Worm (Caenorhabditis elegans) whole organism, young adult: ENCODE data around the gene slfl-5.
A peak's percentile ranks its signal among the peaks of the same experiment; 100 is the strongest.

ENCODE experiments used
- B0261.1 ChIP-seq: sonication (generic microtip); optimal IDR thresholded peaks from 2 replicates; lab custom pipeline; 2016; ENCODE audit warnings: mild to moderate bottlenecking, missing genetic modification characterization, moderate library complexity, missing compliant biosample characterization
- C06A6.2 ChIP-seq: fragments of 200-800 bp; sonication (Bioruptor generic); conservative IDR thresholded peaks from 2 replicates; pipeline ENCODE4 v1.3.6; 2022; ENCODE audit warnings: missing genetic modification characterization, missing compliant biosample characterization
- D2030.7 ChIP-seq: fragments of 200-800 bp; sonication (Bioruptor generic); IDR thresholded peaks from 2 replicates; pipeline ENCODE4 v1.3.6; 2022; ENCODE audit warnings: missing genetic modification reagents, missing genetic modification characterization, missing compliant biosample characterization
- F10E7.11 ChIP-seq: sonication (generic microtip); optimal IDR thresholded peaks from 2 replicates; lab custom pipeline; 2017; ENCODE audit warnings: mild to moderate bottlenecking, missing genetic modification characterization, moderate library complexity, missing compliant biosample characterization
- F33H1.4 ChIP-seq: fragments of 200-800 bp; sonication (Bioruptor generic); IDR thresholded peaks from 2 replicates; pipeline ENCODE4 v1.3.6; 2022; ENCODE audit warnings: missing genetic modification reagents, missing genetic modification characterization, missing compliant biosample characterization
- F39B2.1 ChIP-seq: fragments of 200-800 bp; sonication (Bioruptor generic); IDR thresholded peaks from 2 replicates; pipeline ENCODE4 v1.3.6; 2022; ENCODE audit warnings: missing genetic modification reagents, missing genetic modification characterization, missing compliant biosample characterization
- F49E8.2 ChIP-seq: sonication (generic microtip); optimal IDR thresholded peaks from 3 replicates; lab custom pipeline; 2017; ENCODE audit warnings: missing genetic modification characterization, mild to moderate bottlenecking, missing compliant biosample characterization, antibody characterized with exemption, moderate library complexity; ENCODE audit not compliant: insufficient read depth
- F52B5.7 ChIP-seq: sonication (generic microtip); optimal IDR thresholded peaks from 2 replicates; lab custom pipeline; 2016; ENCODE audit warnings: mild to moderate bottlenecking, missing genetic modification characterization, missing compliant biosample characterization
- F57A8.1 ChIP-seq: fragments of 200-800 bp; sonication (Bioruptor generic); optimal IDR thresholded peaks from 2 replicates; lab custom pipeline; 2018; ENCODE audit warnings: mild to moderate bottlenecking, missing genetic modification characterization, moderate library complexity, missing compliant biosample characterization
- Y53G8AR.9 ChIP-seq: fragments of 200-800 bp; sonication (Bioruptor generic); conservative IDR thresholded peaks from 2 replicates; pipeline ENCODE4 v1.3.6; 2022; ENCODE audit warnings: missing genetic modification reagents, missing genetic modification characterization, missing compliant biosample characterization
- Y67H2A.10 ChIP-seq: fragments of 200-800 bp; sonication (Bioruptor generic); conservative IDR thresholded peaks from 2 replicates; pipeline ENCODE4 v1.3.6; 2022; ENCODE audit warnings: missing genetic modification reagents, missing genetic modification characterization, missing compliant biosample characterization
- aptf-3 ChIP-seq: fragments of 200-800 bp; sonication (Bioruptor generic); IDR thresholded peaks from 2 replicates; pipeline ENCODE4 v1.3.6; 2022; ENCODE audit warnings: missing genetic modification characterization, missing compliant biosample characterization
- atf-7 ChIP-seq: sonication (generic microtip); optimal IDR thresholded peaks from 2 replicates; lab custom pipeline; 2017; ENCODE audit warnings: mild to moderate bottlenecking, missing genetic modification characterization, missing compliant biosample characterization
- attf-3 ChIP-seq: fragments of 200-800 bp; sonication (Bioruptor generic); conservative IDR thresholded peaks from 2 replicates; pipeline ENCODE4 v1.3.6; 2022; ENCODE audit warnings: missing genetic modification reagents, missing genetic modification characterization, missing compliant biosample characterization
- attf-6 ChIP-seq: fragments of 200-800 bp; sonication (Bioruptor generic); IDR thresholded peaks from 2 replicates; pipeline ENCODE4 v1.3.6; 2022; ENCODE audit warnings: missing genetic modification reagents, missing genetic modification characterization, missing compliant biosample characterization
- bed-1 ChIP-seq: fragments of 200-800 bp; sonication (Bioruptor generic); IDR thresholded peaks from 2 replicates; pipeline ENCODE4 v1.3.6; 2022; ENCODE audit warnings: missing genetic modification reagents, missing genetic modification characterization, missing compliant biosample characterization
- ceh-27 ChIP-seq: fragments of 200-800 bp; sonication (Bioruptor generic); optimal IDR thresholded peaks from 2 replicates; lab custom pipeline; 2018; ENCODE audit warnings: mild to moderate bottlenecking, missing genetic modification characterization, moderate library complexity, missing compliant biosample characterization
- ceh-79 ChIP-seq: sonication (generic microtip); optimal IDR thresholded peaks from 2 replicates; lab custom pipeline; 2017; ENCODE audit warnings: mild to moderate bottlenecking, missing genetic modification characterization, missing compliant biosample characterization
- chd-7 ChIP-seq: sonication (generic microtip); optimal IDR thresholded peaks from 2 replicates; lab custom pipeline; 2016; ENCODE audit warnings: mild to moderate bottlenecking, missing genetic modification characterization, moderate library complexity, missing compliant biosample characterization
- dpff-1 ChIP-seq: sonication (generic microtip); optimal IDR thresholded peaks from 2 replicates; lab custom pipeline; 2017; ENCODE audit warnings: mild to moderate bottlenecking, missing genetic modification characterization, missing compliant biosample characterization
- egl-18 ChIP-seq: fragments of 200-800 bp; sonication (Bioruptor generic); IDR thresholded peaks from 2 replicates; pipeline ENCODE4 v1.3.6; 2022; ENCODE audit warnings: missing genetic modification reagents, missing genetic modification characterization, missing compliant biosample characterization
- ekl-4 ChIP-seq: fragments of 200-800 bp; sonication (Bioruptor generic); IDR thresholded peaks from 2 replicates; pipeline ENCODE4 v1.3.6; 2022; ENCODE audit warnings: missing genetic modification reagents, missing genetic modification characterization, missing compliant biosample characterization
- fkh-3 ChIP-seq: sonication (generic microtip); optimal IDR thresholded peaks from 2 replicates; lab custom pipeline; 2016; ENCODE audit warnings: mild to moderate bottlenecking, missing genetic modification characterization, missing compliant biosample characterization
- him-1 ChIP-seq: sonication (generic microtip); optimal IDR thresholded peaks from 2 replicates; lab custom pipeline; 2016; ENCODE audit warnings: missing genotype, missing genetic modification reagents, missing genetic modification characterization, missing compliant biosample characterization
- hrde-1 ChIP-seq: sonication (generic microtip); optimal IDR thresholded peaks from 2 replicates; lab custom pipeline; 2016; ENCODE audit warnings: missing genetic modification characterization, mild to moderate bottlenecking, missing compliant biosample characterization, moderate library complexity, missing genotype, missing genetic modification reagents, borderline replicate concordance
- hsf-1 ChIP-seq: fragments of 200-800 bp; sonication (Bioruptor generic); IDR thresholded peaks from 2 replicates; pipeline ENCODE4 v1.3.6; 2022; ENCODE audit warnings: missing genetic modification reagents, missing genetic modification characterization, missing compliant biosample characterization
- let-607 ChIP-seq, 2 experiments: fragments of 200-800 bp in 1 of 2; sonication (Bioruptor generic) in 1 of 2; sonication (generic microtip) in 1 of 2; optimal IDR thresholded peaks; 2 replicates each; lab custom pipeline; 2016 to 2018; ENCODE audit warnings: mild to moderate bottlenecking in 2 of 2, missing compliant biosample characterization in 2 of 2, missing genetic modification characterization in 2 of 2, moderate library complexity in 2 of 2, missing genotype in 1 of 2
- madf-10 ChIP-seq: sonication (generic microtip); optimal IDR thresholded peaks from 2 replicates; lab custom pipeline; 2016; ENCODE audit warnings: mild to moderate bottlenecking, missing genetic modification characterization, missing compliant biosample characterization
- madf-3 ChIP-seq: fragments of 200-800 bp; sonication (Bioruptor generic); IDR thresholded peaks from 2 replicates; pipeline ENCODE4 v1.3.6; 2022; ENCODE audit warnings: missing genetic modification reagents, missing genetic modification characterization, missing compliant biosample characterization
- madf-6 ChIP-seq: fragments of 200-800 bp; sonication (Bioruptor generic); IDR thresholded peaks from 2 replicates; pipeline ENCODE4 v1.3.6; 2022; ENCODE audit warnings: missing genetic modification reagents, missing genetic modification characterization, missing compliant biosample characterization
- madf-8 ChIP-seq: fragments of 200-800 bp; sonication (Bioruptor generic); conservative IDR thresholded peaks from 2 replicates; pipeline ENCODE4 v1.3.6; 2022; ENCODE audit warnings: missing genetic modification reagents, missing genetic modification characterization, missing compliant biosample characterization
- mxl-1 ChIP-seq: sonication (generic microtip); optimal IDR thresholded peaks from 2 replicates; lab custom pipeline; 2016; ENCODE audit warnings: missing genetic modification characterization, missing compliant biosample characterization
- nfya-1 ChIP-seq: sonication (generic microtip); optimal IDR thresholded peaks from 2 replicates; lab custom pipeline; 2017; ENCODE audit warnings: antibody characterized with exemption, missing compliant biosample characterization, missing genetic modification characterization, borderline replicate concordance; ENCODE audit not compliant: insufficient read depth
- nhr-120 ChIP-seq: fragments of 200-800 bp; sonication (Bioruptor generic); IDR thresholded peaks from 2 replicates; pipeline ENCODE4 v1.3.6; 2022; ENCODE audit warnings: missing genetic modification characterization, missing compliant biosample characterization
- nhr-80 ChIP-seq: sonication (generic microtip); optimal IDR thresholded peaks from 2 replicates; lab custom pipeline; 2016; ENCODE audit warnings: missing genetic modification characterization, missing compliant biosample characterization
- pbrm-1 ChIP-seq: fragments of 200-800 bp; sonication (Bioruptor generic); IDR thresholded peaks from 2 replicates; pipeline ENCODE4 v1.3.6; 2022; ENCODE audit warnings: missing genetic modification reagents, missing genetic modification characterization, missing compliant biosample characterization
- somi-1 ChIP-seq: fragments of 200-800 bp; sonication (Bioruptor generic); optimal IDR thresholded peaks from 2 replicates; lab custom pipeline; 2018; ENCODE audit warnings: mild to moderate bottlenecking, missing genetic modification characterization, missing compliant biosample characterization
- tbp1 ChIP-seq: fragments of 200-800 bp; sonication (Bioruptor generic); optimal IDR thresholded peaks from 2 replicates; lab custom pipeline; 2018; ENCODE audit warnings: mild to moderate bottlenecking, missing genetic modification characterization, missing compliant biosample characterization
- tbx-9 ChIP-seq: sonication (generic microtip); optimal IDR thresholded peaks from 2 replicates; lab custom pipeline; 2016; ENCODE audit warnings: borderline replicate concordance, missing genetic modification characterization, inconsistent platforms, missing compliant biosample characterization
- xnd-1 ChIP-seq: sonication (generic microtip); optimal IDR thresholded peaks from 2 replicates; lab custom pipeline; 2016; ENCODE audit warnings: missing genotype, missing genetic modification reagents, missing genetic modification characterization, missing compliant biosample characterization
- zim-3 ChIP-seq: sonication (generic microtip); optimal IDR thresholded peaks from 2 replicates; lab custom pipeline; 2017; ENCODE audit warnings: mild to moderate bottlenecking, missing genetic modification characterization, moderate library complexity, missing compliant biosample characterization
- ztf-22 ChIP-seq: fragments of 200-800 bp; sonication (Bioruptor generic); optimal IDR thresholded peaks from 2 replicates; lab custom pipeline; 2018; ENCODE audit warnings: mild to moderate bottlenecking, missing genetic modification characterization, moderate library complexity, missing compliant biosample characterization
- ztf-28 ChIP-seq: fragments of 200-800 bp; sonication (Bioruptor generic); IDR thresholded peaks from 2 replicates; pipeline ENCODE4 v1.3.6; 2022; ENCODE audit warnings: missing genetic modification reagents, missing genetic modification characterization, missing compliant biosample characterization

slfl-5 gene

ce11 chrV:12244980-12245742 lies at the start of gene slfl-5, which contains the start of the genes T04H1.13 and rad-50:
TSS of gene slfl-5 (minus strand) at chrV:12245044.
TSS of gene T04H1.13 (minus strand) at chrV:12245030.
TSS of gene rad-50 (plus strand) at chrV:12245646.
- no peak for TF ChIP-seq F39B2.1 (GFP tag; lab: Robert Waterston, UW)
- no peak for TF ChIP-seq F52B5.7
- TF ChIP-seq madf-3 (GFP tag; lab: Robert Waterston, UW) = no peak
- no peak for TF ChIP-seq attf-3 (GFP tag; lab: Robert Waterston, UW)
- TF ChIP-seq C06A6.2 (GFP tag; lab: Robert Waterston, UW) = no peak
- TF ChIP-seq ceh-27 (GFP tag; lab: Kevin White, UChicago) = peak; percentile 31
- TF ChIP-seq him-1 (tag; lab: Kevin White, UChicago) = no peak
- no peak for TF ChIP-seq attf-6 (GFP tag; lab: Robert Waterston, UW)
- no peak for TF ChIP-seq nhr-120 (GFP tag; lab: Robert Waterston, UW)
- no peak for TF ChIP-seq F33H1.4
- TF ChIP-seq nhr-80 = peak; percentile 76
- TF ChIP-seq bed-1 = no peak
- TF ChIP-seq let-607 (tag; optimal IDR thresholded peaks at IDR 0.05; lab: Kevin White, UChicago) = peak; percentile 82 to 92
- TF ChIP-seq F49E8.2 (tag; lab: Kevin White, UChicago) = no peak
- no peak for TF ChIP-seq madf-8 (GFP tag; lab: Robert Waterston, UW)
- TF ChIP-seq F10E7.11 = no peak

ce11 chrV:12294091-12294490 lies 49.2 kb upstream of the slfl-5 start:
- TF ChIP-seq ztf-22 (no peak), mxl-1 (no peak), egl-18 (GFP tag; lab: Robert Waterston, UW) (no peak), Y67H2A.10 (GFP tag; lab: Robert Waterston, UW) (no peak), zim-3 (tag; lab: Kevin White, UChicago) (no peak), ztf-28 (GFP tag; lab: Robert Waterston, UW) (no peak), nfya-1 (tag; lab: Kevin White, UChicago) (no peak), him-1 (tag; lab: Kevin White, UChicago) (no peak), madf-3 (GFP tag; lab: Robert Waterston, UW) (no peak), atf-7 (tag; lab: Kevin White, UChicago) (no peak), aptf-3 (GFP tag; lab: Robert Waterston, UW) (no peak)

- TF ChIP-seq nhr-80 (peak; percentile 53), pbrm-1 (GFP tag; lab: Robert Waterston, UW) (peak; percentile 88), madf-10 (tag; lab: Kevin White, UChicago) (peak; percentile 58), somi-1 (GFP tag; lab: Kevin White, UChicago) (no peak), D2030.7 (peak; percentile 52; the same call in 1 of the 2 replicates), B0261.1 (tag; lab: Kevin White, UChicago) (peak; percentile 11), Y67H2A.10 (GFP tag; lab: Robert Waterston, UW) (no peak), ekl-4 (GFP tag; lab: Robert Waterston, UW) (peak; percentile 84), let-607 (tag; optimal IDR thresholded peaks at IDR 0.05; lab: Kevin White, UChicago) (peak; percentile 82 to 94), Y53G8AR.9 (GFP tag; lab: Robert Waterston, UW) (peak; percentile 94), madf-3 (GFP tag; lab: Robert Waterston, UW) (peak; percentile 71), tbx-9 (tag; lab: Kevin White, UChicago) (no peak), madf-6 (peak; percentile 77), ceh-79 (tag; lab: Kevin White, UChicago) (no peak), F57A8.1 (no peak), hsf-1 (GFP tag; lab: Robert Waterston, UW) (no peak), him-1 (tag; lab: Kevin White, UChicago) (peak; percentile 73), dpff-1 (tag; lab: Kevin White, UChicago) (no peak), tbp1 (GFP tag; lab: Kevin White, UChicago) (peak; percentile 67), fkh-3 (tag; lab: Kevin White, UChicago) (no peak), attf-3 (GFP tag; lab: Robert Waterston, UW) (peak; percentile 80), chd-7 (tag; lab: Kevin White, UChicago) (no peak), xnd-1 (tag; lab: Kevin White, UChicago) (peak; percentile 59), F33H1.4 (peak; percentile 70), hrde-1 (tag; lab: Kevin White, UChicago) (no peak)
These were observed 46.7 kb upstream of the slfl-5 start, which contains the start of the genes srpa-68 and srh-16 for ce11 chrV:12291587-12291986. TSS of gene srpa-68 (minus strand) at chrV:12291658. TSS of gene srh-16 (plus strand) at chrV:12291861.
